Fruit fly (Drosophila melanogaster) Kc167 (cell line): ENCODE results near the gene GckIII.

Experiments used
- Myc ChIP-seq: fragments of >200 bp; optimal IDR thresholded peaks from 2 replicates; lab custom pipeline; 2017; ENCODE audit warnings: missing external identifiers
- Sin3A ChIP-seq: fragments of >200 bp; optimal IDR thresholded peaks from 2 replicates; lab custom pipeline; 2018; ENCODE audit warnings: missing external identifiers
- h ChIP-seq: fragments of >200 bp; optimal IDR thresholded peaks from 3 replicates; lab custom pipeline; 2018; ENCODE audit warnings: missing external identifiers
- insv ChIP-seq: fragments of >200 bp; optimal IDR thresholded peaks from 3 replicates; lab custom pipeline; 2018; ENCODE audit warnings: missing external identifiers
- psq ChIP-seq: fragments of >200 bp; optimal IDR thresholded peaks from 2 replicates; lab custom pipeline; 2017; ENCODE audit warnings: missing external identifiers
- ttk ChIP-seq: sonication (Bioruptor generic); optimal IDR thresholded peaks from 2 replicates; lab custom pipeline; 2017; ENCODE audit warnings: missing external identifiers

GckIII gene

dm6 chr3R:17108881-17109280 lies 23.6 kb downstream of the GckIII start:
- no peak for TF ChIP-seq h (lab: Kevin White, UChicago)
- no peak for TF ChIP-seq insv (lab: Kevin White, UChicago)
- no peak for TF ChIP-seq Sin3A (lab: Kevin White, UChicago)
- no peak for TF ChIP-seq psq (lab: Kevin White, UChicago)
- TF ChIP-seq Myc (lab: Kevin White, UChicago), result no peak
- TF ChIP-seq ttk, result no peak

dm6 chr3R:17110880-17111726 lies 25.8 kb downstream of the GckIII start:
- TF ChIP-seq Myc (lab: Kevin White, UChicago), result no peak
- no peak for TF ChIP-seq Sin3A (lab: Kevin White, UChicago)
- TF ChIP-seq insv (lab: Kevin White, UChicago), result no peak
- no peak for TF ChIP-seq ttk
- no peak for TF ChIP-seq h (lab: Kevin White, UChicago)
- TF ChIP-seq psq (lab: Kevin White, UChicago), result no peak

dm6 chr3R:17115668-17116067 lies 30.4 kb downstream of the GckIII start:
- no peak for TF ChIP-seq psq (lab: Kevin White, UChicago)
- TF ChIP-seq ttk, result no peak

- TF ChIP-seq Myc (lab: Kevin White, UChicago) (no peak), psq (lab: Kevin White, UChicago) (no peak), Sin3A (lab: Kevin White, UChicago) (no peak), h (lab: Kevin White, UChicago) (no peak), ttk (no peak), insv (lab: Kevin White, UChicago) (no peak)
Measured at dm6 chr3R:17116231-17116630, 30.9 kb downstream of the GckIII start.

dm6 chr3R:17117607-17118327 lies 32.5 kb downstream of the GckIII start:
- no peak for TF ChIP-seq Myc (lab: Kevin White, UChicago)
- no peak for TF ChIP-seq psq (lab: Kevin White, UChicago)
- no peak for TF ChIP-seq insv (lab: Kevin White, UChicago)

dm6 chr3R:17118917-17119378 lies 33.6 kb downstream of the GckIII start:
- TF ChIP-seq insv (lab: Kevin White, UChicago), result no peak
- TF ChIP-seq psq (lab: Kevin White, UChicago), result no peak
- TF ChIP-seq ttk, result no peak
- TF ChIP-seq Myc (lab: Kevin White, UChicago), result no peak
- no peak for TF ChIP-seq h (lab: Kevin White, UChicago)
- no peak for TF ChIP-seq Sin3A (lab: Kevin White, UChicago)

- TF ChIP-seq h (lab: Kevin White, UChicago), result no peak
- no peak for TF ChIP-seq ttk
- TF ChIP-seq psq (lab: Kevin White, UChicago), result no peak
- no peak for TF ChIP-seq Sin3A (lab: Kevin White, UChicago)
- TF ChIP-seq insv (lab: Kevin White, UChicago), result no peak
- TF ChIP-seq Myc (lab: Kevin White, UChicago), result no peak
Measured at dm6 chr3R:17120165-17120564, 34.9 kb downstream of the GckIII start, which contains the start of gene CG34278. TSS of gene CG34278 (plus strand) at chr3R:17120465.

- TF ChIP-seq Sin3A (lab: Kevin White, UChicago) (no peak), insv (lab: Kevin White, UChicago) (no peak), h (lab: Kevin White, UChicago) (no peak), ttk (no peak), psq (lab: Kevin White, UChicago) (no peak), Myc (lab: Kevin White, UChicago) (no peak)
Measured at dm6 chr3R:17121277-17121676, 36.0 kb downstream of the GckIII start, which contains the start of gene CG42779. TSS of gene CG42779 (plus strand) at chr3R:17121577.

dm6 chr3R:17122796-17123504 lies 37.6 kb downstream of the GckIII start:
- no peak for TF ChIP-seq h (lab: Kevin White, UChicago)
- TF ChIP-seq psq (lab: Kevin White, UChicago), result no peak
- no peak for TF ChIP-seq Sin3A (lab: Kevin White, UChicago)
- TF ChIP-seq Myc (lab: Kevin White, UChicago), result no peak
- no peak for TF ChIP-seq ttk
- TF ChIP-seq insv (lab: Kevin White, UChicago), result no peak

dm6 chr3R:17124177-17124576 lies 38.9 kb downstream of the GckIII start, which contains the start of gene CG45079:
TSS of gene CG45079 (plus strand) at chr3R:17124477.
- no peak for TF ChIP-seq ttk
- TF ChIP-seq Sin3A (lab: Kevin White, UChicago), result no peak
- no peak for TF ChIP-seq h (lab: Kevin White, UChicago)
- no peak for TF ChIP-seq psq (lab: Kevin White, UChicago)
- TF ChIP-seq Myc (lab: Kevin White, UChicago), result no peak
- no peak for TF ChIP-seq insv (lab: Kevin White, UChicago)
